Worm (Caenorhabditis elegans) whole organism, L4 larva: ENCODE results near the gene F13B12.1.
A peak's percentile ranks its signal among the peaks of the same experiment; 100 is the strongest.

Source experiments
- fos-1 ChIP-seq: fragments of 150-350 bp; optimal IDR thresholded peaks from 2 replicates; lab custom pipeline; 2014; ENCODE audit warnings: missing biosample characterization, missing genetic modification characterization
- hlh-30 ChIP-seq: sonication (generic microtip); optimal IDR thresholded peaks from 2 replicates; lab custom pipeline; 2017; ENCODE audit warnings: antibody characterized with exemption, mild to moderate bottlenecking, missing genetic modification characterization, missing compliant biosample characterization; ENCODE audit not compliant: insufficient read depth
- snpc-4 ChIP-seq: fragments of 150-350 bp; optimal IDR thresholded peaks from 2 replicates; lab custom pipeline; 2014; ENCODE audit warnings: missing biosample characterization, missing genetic modification characterization

ce11 chrIV:10403193-10404058, 21.0 kb downstream of the F13B12.1 start, which contains the start of gene gpa-7:
- TF ChIP-seq fos-1 (tag; lab: Kevin White, UChicago): no peak
- TF ChIP-seq hlh-30 (tag; lab: Kevin White, UChicago): peak; percentile 48
- no peak for TF ChIP-seq snpc-4 (tag; lab: Kevin White, UChicago)
